Fruit fly (Drosophila melanogaster): ENCODE results near the gene slou.

dm6 chr3R:21563306-21563705, 6.3 kb upstream of the slou start:
- no peak for TF ChIP-seq fru (optimal IDR thresholded peaks at IDR 0.05)
- TF ChIP-seq dpn (GFP tag; optimal IDR thresholded peaks at IDR 0.05), result no peak
- no peak for TF ChIP-seq E2f2 (GFP tag; IDR thresholded peaks at IDR 0.05)
- TF ChIP-seq CG13123 (GFP tag; optimal IDR thresholded peaks at IDR 0.05), result no peak

Data from whole organism, embryonic.